Fruit fly (Drosophila melanogaster) whole organism, embryonic: Measurements from ENCODE around the gene Nsun5.
A peak's percentile ranks its signal among the peaks of the same experiment; 100 is the strongest.

Experiments used
- Atf3 ChIP-seq: fragments of 200-800 bp; sonication (Bioruptor generic); optimal IDR thresholded peaks from 3 replicates; lab custom pipeline; 2016; ENCODE audit warnings: missing biosample characterization, missing genetic modification characterization
- BtbVII ChIP-seq: fragments of 200-800 bp; sonication (Bioruptor generic); optimal IDR thresholded peaks from 3 replicates; lab custom pipeline; 2017; ENCODE audit warnings: missing biosample characterization, mild to moderate bottlenecking, missing genetic modification characterization
- CG10366 ChIP-seq: fragments of 200-800 bp; sonication (Bioruptor generic); IDR thresholded peaks from 2 replicates; pipeline ENCODE4 v1.3.6; 2022; ENCODE audit warnings: missing biosample characterization, missing genetic modification characterization
- CG10431 ChIP-seq: fragments of 200-800 bp; sonication (Bioruptor generic); optimal IDR thresholded peaks from 3 replicates; lab custom pipeline; 2018; ENCODE audit warnings: missing biosample characterization, mild to moderate bottlenecking, missing genetic modification characterization
- CG11696 ChIP-seq: fragments of 200-800 bp; sonication (Bioruptor generic); IDR thresholded peaks from 2 replicates; pipeline ENCODE4 v1.3.6; 2022; ENCODE audit warnings: missing biosample characterization, missing genetic modification characterization
- CG12236 ChIP-seq: fragments of 200-800 bp; sonication (Bioruptor generic); optimal IDR thresholded peaks from 2 replicates; lab custom pipeline; 2016; ENCODE audit warnings: missing biosample characterization, missing genetic modification characterization
- CG12391 ChIP-seq: fragments of 200-800 bp; sonication (Bioruptor generic); optimal IDR thresholded peaks from 3 replicates; lab custom pipeline; 2018; ENCODE audit warnings: missing biosample characterization, mild to moderate bottlenecking, missing genetic modification characterization, moderate library complexity
- CG12942 ChIP-seq: fragments of 200-800 bp; sonication (Bioruptor generic); optimal IDR thresholded peaks from 3 replicates; lab custom pipeline; 2016; ENCODE audit warnings: missing biosample characterization, missing genetic modification characterization
- CG13424 ChIP-seq: fragments of 200-800 bp; sonication (Bioruptor generic); optimal IDR thresholded peaks from 2 replicates; lab custom pipeline; 2019; ENCODE audit warnings: missing biosample characterization, mild to moderate bottlenecking, missing genetic modification characterization, moderate library complexity
- CG14860 ChIP-seq: fragments of 200-800 bp; sonication (Bioruptor generic); IDR thresholded peaks from 3 replicates; pipeline ENCODE4 v1.3.6; 2022; ENCODE audit warnings: missing biosample characterization, missing genetic modification characterization; ENCODE audit not compliant: partially characterized antibody
- CG15073 ChIP-seq: fragments of 200-800 bp; sonication (Bioruptor generic); optimal IDR thresholded peaks from 2 replicates; lab custom pipeline; 2016; ENCODE audit warnings: missing biosample characterization, missing genetic modification characterization
- CG15601 ChIP-seq: fragments of 200-800 bp; sonication (Bioruptor generic); optimal IDR thresholded peaks from 3 replicates; lab custom pipeline; 2019; ENCODE audit warnings: missing biosample characterization, mild to moderate bottlenecking, missing genetic modification characterization, moderate library complexity
- CG17361 ChIP-seq: fragments of 200-800 bp; sonication (Bioruptor generic); IDR thresholded peaks from 3 replicates; pipeline ENCODE4 v1.3.6; 2022; ENCODE audit warnings: missing biosample characterization, missing genetic modification characterization
- CG2202 ChIP-seq: fragments of 200-800 bp; sonication (Bioruptor generic); optimal IDR thresholded peaks from 2 replicates; lab custom pipeline; 2018; ENCODE audit warnings: missing biosample characterization, mild to moderate bottlenecking, missing genetic modification characterization
- CG30020 ChIP-seq: fragments of 200-800 bp; optimal IDR thresholded peaks from 2 replicates; lab custom pipeline; 2019; ENCODE audit warnings: missing biosample characterization, mild to moderate bottlenecking, missing genetic modification characterization, moderate library complexity
- CG34422 ChIP-seq: fragments of 200-800 bp; sonication (Bioruptor generic); IDR thresholded peaks from 3 replicates; pipeline ENCODE4 v1.3.6; 2022; ENCODE audit warnings: missing biosample characterization, missing genetic modification characterization
- CG5180 ChIP-seq: fragments of 200-800 bp; sonication (Bioruptor generic); optimal IDR thresholded peaks from 3 replicates; lab custom pipeline; 2017; ENCODE audit warnings: missing biosample characterization, missing genetic modification characterization, mild to moderate bottlenecking, moderate library complexity, missing genetic modification reagents
- CG5245 ChIP-seq: fragments of 200-800 bp; sonication (Bioruptor generic); optimal IDR thresholded peaks from 3 replicates; lab custom pipeline; 2016; ENCODE audit warnings: missing biosample characterization, missing genetic modification characterization
- CG6175 ChIP-seq: fragments of 200-800 bp; sonication (Bioruptor generic); IDR thresholded peaks from 3 replicates; pipeline ENCODE4 v1.3.6; 2022; ENCODE audit warnings: missing biosample characterization, missing genetic modification characterization
- CG6654 ChIP-seq: fragments of 200-800 bp; sonication (Bioruptor generic); optimal IDR thresholded peaks from 2 replicates; lab custom pipeline; 2017; ENCODE audit warnings: missing biosample characterization, mild to moderate bottlenecking, missing genetic modification characterization
- CG6683 ChIP-seq: fragments of 200-800 bp; sonication (Bioruptor generic); optimal IDR thresholded peaks from 2 replicates; lab custom pipeline; 2017; ENCODE audit warnings: missing biosample characterization, mild to moderate bottlenecking, missing genetic modification characterization, missing genetic modification reagents
- CG7556 ChIP-seq: fragments of 200-800 bp; sonication (Bioruptor generic); optimal IDR thresholded peaks from 2 replicates; lab custom pipeline; 2017; ENCODE audit warnings: missing biosample characterization, mild to moderate bottlenecking, missing genetic modification characterization
- CrebB ChIP-seq: fragments of 200-800 bp; sonication (Bioruptor generic); optimal IDR thresholded peaks from 3 replicates; lab custom pipeline; 2018; ENCODE audit warnings: missing biosample characterization, mild to moderate bottlenecking, missing genetic modification characterization
- Hmr ChIP-seq: fragments of 200-800 bp; sonication (Bioruptor generic); optimal IDR thresholded peaks from 3 replicates; lab custom pipeline; 2017; ENCODE audit warnings: mild to moderate bottlenecking, missing biosample characterization, missing genetic modification reagents, missing genetic modification characterization
- Lpt ChIP-seq: fragments of >200 bp; optimal IDR thresholded peaks from 2 replicates; lab custom pipeline; 2018; ENCODE audit warnings: missing biosample characterization, missing genetic modification characterization
- MBD-R2 ChIP-seq: fragments of 200-800 bp; sonication (Bioruptor generic); IDR thresholded peaks from 2 replicates; pipeline ENCODE4 v1.3.6; 2022; ENCODE audit warnings: missing biosample characterization, missing genetic modification characterization
- Med ChIP-seq: fragments of 200-800 bp; sonication (Bioruptor generic); peaks from one replicate; lab custom pipeline; 2016; ENCODE audit warnings: missing biosample characterization, missing genetic modification characterization, mild to moderate bottlenecking, inconsistent platforms, moderate library complexity
- Meics ChIP-seq: fragments of 200-800 bp; sonication (Bioruptor generic); optimal IDR thresholded peaks from 2 replicates; lab custom pipeline; 2017; ENCODE audit warnings: missing biosample characterization, mild to moderate bottlenecking, missing genetic modification characterization
- NFAT ChIP-seq: fragments of 200-800 bp; sonication (Bioruptor generic); IDR thresholded peaks from 2 replicates; pipeline ENCODE4 v1.3.6; 2022; ENCODE audit warnings: missing biosample characterization, missing genetic modification characterization
- Nf-YB ChIP-seq: fragments of 200-800 bp; sonication (Bioruptor generic); optimal IDR thresholded peaks from 3 replicates; lab custom pipeline; 2019; ENCODE audit warnings: missing biosample characterization, mild to moderate bottlenecking, missing genetic modification characterization, moderate library complexity
- Oli ChIP-seq: fragments of 200-800 bp; sonication (Bioruptor generic); optimal IDR thresholded peaks from 2 replicates; lab custom pipeline; 2018; ENCODE audit warnings: missing biosample characterization, mild to moderate bottlenecking, missing genetic modification characterization, moderate library complexity
- TFAM ChIP-seq: fragments of 200-800 bp; sonication (Bioruptor generic); optimal IDR thresholded peaks from 2 replicates; lab custom pipeline; 2017; ENCODE audit warnings: missing biosample characterization, missing genetic modification characterization, inconsistent platforms
- ac ChIP-seq: fragments of 200-800 bp; sonication (Bioruptor generic); optimal IDR thresholded peaks from 3 replicates; lab custom pipeline; 2017; ENCODE audit warnings: missing biosample characterization, mild to moderate bottlenecking, missing genetic modification characterization
- ara ChIP-seq: fragments of 200-800 bp; sonication (Bioruptor generic); IDR thresholded peaks from 2 replicates; pipeline ENCODE4 v1.3.6; 2022; ENCODE audit warnings: missing biosample characterization, missing genetic modification characterization
- bsh ChIP-seq, 2 experiments: fragments of 200-800 bp; sonication (Bioruptor generic); optimal IDR thresholded peaks; 2 replicates each; lab custom pipeline; 2017 to 2018; ENCODE audit warnings: mild to moderate bottlenecking in 2 of 2, missing biosample characterization in 2 of 2, missing genetic modification characterization in 2 of 2, moderate library complexity in 1 of 2
- cwo ChIP-seq: fragments of 200-800 bp; sonication (Bioruptor generic); optimal IDR thresholded peaks from 3 replicates; lab custom pipeline; 2017; ENCODE audit warnings: missing biosample characterization, missing genetic modification characterization, mild to moderate bottlenecking, moderate library complexity, missing genetic modification reagents
- da ChIP-seq: fragments of 200-800 bp; sonication (Bioruptor generic); optimal IDR thresholded peaks from 2 replicates; lab custom pipeline; 2016; ENCODE audit warnings: missing biosample characterization, missing genetic modification characterization
- gem ChIP-seq: fragments of 200-800 bp; sonication (Bioruptor generic); optimal IDR thresholded peaks from 2 replicates; lab custom pipeline; 2019; ENCODE audit warnings: missing biosample characterization, mild to moderate bottlenecking, missing genetic modification characterization, moderate library complexity
- knrl ChIP-seq: fragments of 200-800 bp; sonication (Bioruptor generic); IDR thresholded peaks from 3 replicates; pipeline ENCODE4 v1.3.6; 2022; ENCODE audit warnings: missing biosample characterization, missing genetic modification characterization; ENCODE audit not compliant: partially characterized antibody
- lmd ChIP-seq: fragments of 200-800 bp; sonication (Bioruptor generic); IDR thresholded peaks from 2 replicates; pipeline ENCODE4 v1.3.6; 2022; ENCODE audit warnings: missing biosample characterization, missing genetic modification characterization
- luna ChIP-seq: fragments of 200-800 bp; sonication (Bioruptor generic); optimal IDR thresholded peaks from 2 replicates; lab custom pipeline; 2016; ENCODE audit warnings: missing biosample characterization, missing genetic modification characterization
- nau ChIP-seq: fragments of 200-800 bp; sonication (Bioruptor generic); optimal IDR thresholded peaks from 3 replicates; lab custom pipeline; 2017; ENCODE audit warnings: missing biosample characterization, mild to moderate bottlenecking, missing genetic modification characterization, missing genetic modification reagents
- nerfin-2 ChIP-seq: fragments of 200-800 bp; sonication (Bioruptor generic); IDR thresholded peaks from 2 replicates; pipeline ENCODE4 v1.3.6; 2022; ENCODE audit warnings: missing biosample characterization, missing genetic modification characterization; ENCODE audit not compliant: partially characterized antibody
- repo ChIP-seq: fragments of 200-800 bp; sonication (Bioruptor generic); optimal IDR thresholded peaks from 2 replicates; lab custom pipeline; 2016; ENCODE audit warnings: missing biosample characterization, missing genetic modification characterization
- slou ChIP-seq: fragments of 200-800 bp; sonication (Bioruptor generic); optimal IDR thresholded peaks from 3 replicates; lab custom pipeline; 2016; ENCODE audit warnings: missing biosample characterization, missing genetic modification characterization
- sna ChIP-seq: fragments of 200-800 bp; sonication (Bioruptor generic); IDR thresholded peaks from 2 replicates; pipeline ENCODE4 v1.3.6; 2022; ENCODE audit warnings: missing biosample characterization, missing genetic modification characterization; ENCODE audit not compliant: partially characterized antibody
- sug ChIP-seq: fragments of 200-800 bp; optimal IDR thresholded peaks from 2 replicates; lab custom pipeline; 2019; ENCODE audit warnings: missing biosample characterization, mild to moderate bottlenecking, missing genetic modification characterization, moderate library complexity
- toy ChIP-seq: fragments of 200-800 bp; sonication (Bioruptor generic); IDR thresholded peaks from 2 replicates; pipeline ENCODE4 v1.3.6; 2022; ENCODE audit warnings: missing biosample characterization, missing genetic modification characterization
- zen2 ChIP-seq: fragments of 200-800 bp; sonication (Bioruptor generic); IDR thresholded peaks from 3 replicates; pipeline ENCODE4 v1.3.6; 2022; ENCODE audit warnings: missing biosample characterization, missing genetic modification characterization; ENCODE audit not compliant: partially characterized antibody

The Nsun5 gene

DNA sequence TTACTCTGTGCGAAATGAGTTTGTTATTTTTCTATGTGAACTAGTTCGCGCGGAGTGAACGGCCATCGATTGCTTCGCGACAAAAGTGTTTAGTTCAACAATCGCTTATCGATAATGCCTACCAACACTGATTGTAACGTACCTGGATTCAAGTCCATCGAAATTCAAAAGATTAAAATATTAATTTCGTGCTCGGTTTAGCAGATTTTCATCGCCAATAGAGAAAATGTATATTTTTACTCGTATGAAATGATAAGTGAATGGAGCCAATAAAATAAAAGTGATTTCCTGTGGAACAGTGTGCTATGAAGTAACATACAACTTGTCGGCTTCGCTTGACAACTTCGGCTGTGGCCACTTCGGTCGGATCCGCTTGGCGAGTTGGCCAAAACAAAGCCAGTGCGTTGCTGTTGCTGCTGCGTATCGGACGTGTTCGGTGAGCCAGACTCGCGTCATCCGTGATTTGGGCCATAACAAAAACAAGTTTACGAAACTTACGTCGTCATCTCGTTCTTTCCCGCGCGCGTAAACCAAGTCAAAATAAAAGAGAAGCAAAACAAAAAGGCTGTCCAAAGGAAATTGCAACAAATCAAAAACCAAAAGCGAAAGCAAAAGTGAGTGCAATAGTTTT, 18.3 kb upstream of the Nsun5 start, which contains the start of the genes CG5555 and myd (continued):
- TF ChIP-seq Atf3 (GFP tag; lab: Kevin White, UChicago) (no peak), repo (no peak), TFAM (GFP tag; lab: Kevin White, UChicago) (no peak), BtbVII (GFP tag; lab: Kevin White, UChicago) (peak; percentile 21), ara (GFP tag; lab: Robert Waterston, UW) (peak; percentile 52; the same call in 1 of the 2 replicates), bsh (GFP tag; optimal IDR thresholded peaks at IDR 0.05; lab: Kevin White, UChicago) (no peak), nau (GFP tag; lab: Kevin White, UChicago) (no peak), NFAT (0 out of 2 replicates have a peak, but pooled peaks have one; percentile 48), CrebB (tag; lab: Kevin White, UChicago) (peak; percentile 32), CG10366 (GFP tag; lab: Robert Waterston, UW) (peak; percentile 41), CG5180 (GFP tag; lab: Kevin White, UChicago) (peak; percentile 96), zen2 (GFP tag; lab: Robert Waterston, UW) (peak; percentile 36; the same call in 2 of the 3 replicates), Med (GFP tag; lab: Kevin White, UChicago) (peak; percentile 93), Meics (GFP tag; lab: Kevin White, UChicago) (no peak), gem (tag; lab: Kevin White, UChicago) (peak; percentile 45), CG14860 (GFP tag; lab: Robert Waterston, UW) (peak; percentile 75), CG6175 (GFP tag; lab: Robert Waterston, UW) (no peak), slou (no peak), CG6683 (GFP tag; lab: Kevin White, UChicago) (no peak), toy (GFP tag; lab: Robert Waterston, UW) (no peak), CG17361 (GFP tag; lab: Robert Waterston, UW) (0 out of 3 replicates have a peak, but pooled peaks have one; percentile 27), nerfin-2 (GFP tag; lab: Robert Waterston, UW) (peak; percentile 76), CG30020 (tag; lab: Kevin White, UChicago) (no peak), sug (tag; lab: Kevin White, UChicago) (no peak), CG5245 (GFP tag; lab: Kevin White, UChicago) (no peak), sna (GFP tag; lab: Robert Waterston, UW) (peak; percentile 82), Lpt (no peak), CG6654 (GFP tag; lab: Kevin White, UChicago) (no peak), cwo (GFP tag; lab: Kevin White, UChicago) (no peak), CG34422 (GFP tag; lab: Robert Waterston, UW) (peak; percentile 39; the same call in 1 of the 3 replicates), CG12942 (GFP tag; lab: Kevin White, UChicago) (no peak), CG12391 (peak; percentile 49), CG2202 (tag; lab: Kevin White, UChicago) (no peak), da (GFP tag; lab: Kevin White, UChicago) (no peak), Hmr (GFP tag; lab: Kevin White, UChicago) (peak; percentile 60), CG11696 (GFP tag; lab: Robert Waterston, UW) (0 out of 2 replicates have a peak, but pooled peaks have one; percentile 31), Nf-YB (peak; percentile 16), CG13424 (tag; lab: Kevin White, UChicago) (peak; percentile 34), CG12236 (GFP tag; lab: Kevin White, UChicago) (no peak), luna (GFP tag; lab: Kevin White, UChicago) (no peak), lmd (GFP tag; lab: Robert Waterston, UW) (peak; percentile 37; the same call in 1 of the 2 replicates), Oli (tag; lab: Kevin White, UChicago) (no peak), CG15073 (GFP tag; lab: Kevin White, UChicago) (no peak), CG10431 (GFP tag; lab: Kevin White, UChicago) (no peak), CG15601 (no peak), knrl (peak; percentile 65; the same call in 2 of the 3 replicates), MBD-R2 (GFP tag; lab: Robert Waterston, UW) (peak; percentile 52), CG7556 (GFP tag; lab: Kevin White, UChicago) (no peak), ac (GFP tag; lab: Kevin White, UChicago) (no peak)
